Fruit fly (Drosophila melanogaster): Measurements from ENCODE around the gene Dus2.

The Dus2 gene

DNA sequence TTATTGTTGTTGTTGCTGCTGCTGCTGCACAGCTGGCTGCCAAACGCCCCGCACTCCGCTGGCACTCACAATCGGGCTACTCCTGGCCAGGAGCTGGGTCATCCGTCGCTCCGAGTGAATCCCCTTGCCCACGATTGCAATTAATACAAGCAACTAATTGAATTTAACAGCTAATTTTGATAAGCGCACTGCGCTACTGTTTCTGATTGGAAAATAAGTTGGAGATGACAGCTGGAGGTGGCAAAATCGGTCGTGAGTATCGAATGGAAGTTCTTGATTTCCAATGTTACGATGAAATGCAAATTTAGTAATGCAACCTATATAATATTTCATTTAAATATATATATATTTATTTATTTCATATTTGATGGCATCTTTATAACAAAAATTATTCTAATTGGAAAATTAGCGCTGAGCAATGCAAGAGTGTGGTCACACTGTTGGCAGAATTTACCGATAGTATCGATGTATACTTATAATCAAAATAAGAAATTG is 3.9 kb upstream of the Dus2 start, which contains the start of gene CG42271 (continued):
- TF ChIP-seq pum (GFP tag; optimal IDR thresholded peaks at IDR 0.05) (no peak), grau (tag; optimal IDR thresholded peaks at IDR 0.05) (peak; percentile 63), nom (GFP tag; optimal IDR thresholded peaks at IDR 0.05) (no peak), Eip74EF (GFP tag; optimal IDR thresholded peaks at IDR 0.05) (no peak), Lim3 (GFP tag; IDR thresholded peaks at IDR 0.05) (no peak), CG8944 (GFP tag; optimal IDR thresholded peaks at IDR 0.05) (no peak), CG2120 (GFP tag; optimal IDR thresholded peaks at IDR 0.05) (peak; percentile 5), disco-r (GFP tag; optimal IDR thresholded peaks at IDR 0.05) (no peak), Hmr (GFP tag; optimal IDR thresholded peaks at IDR 0.05) (no peak), CG12659 (GFP tag; optimal IDR thresholded peaks at IDR 0.05) (peak; percentile 79), CG1792 (GFP tag; optimal IDR thresholded peaks at IDR 0.05) (no peak), nerfin-1 (tag; optimal IDR thresholded peaks at IDR 0.05) (peak; percentile 34), Awh (GFP tag; IDR thresholded peaks at IDR 0.05) (no peak), repo (GFP tag; optimal IDR thresholded peaks at IDR 0.05) (no peak), CG11247 (GFP tag; IDR thresholded peaks at IDR 0.05) (no peak), gro (GFP tag; optimal IDR thresholded peaks at IDR 0.05) (no peak), CG1603 (tag; optimal IDR thresholded peaks at IDR 0.05) (no peak), CkIIα-i1 (GFP tag; IDR thresholded peaks at IDR 0.05) (no peak), CG33213 (GFP tag; optimal IDR thresholded peaks at IDR 0.05) (no peak), ewg (GFP tag; optimal IDR thresholded peaks at IDR 0.05) (peak; percentile 5), CG9876 (GFP tag; optimal IDR thresholded peaks at IDR 0.05) (no peak), slou (GFP tag; optimal IDR thresholded peaks at IDR 0.05) (no peak), bigmax (GFP tag; optimal IDR thresholded peaks at IDR 0.05) (no peak), CG3407 (GFP tag; optimal IDR thresholded peaks at IDR 0.05) (no peak), knrl (GFP tag; IDR thresholded peaks at IDR 0.05; ENCODE audit: partially characterized antibody) (peak; percentile 97), Doc3 (GFP tag; IDR thresholded peaks at IDR 0.05; ENCODE audit: partially characterized antibody) (peak; percentile 96), Sox102F (GFP tag; optimal IDR thresholded peaks at IDR 0.05) (no peak), CG16815 (GFP tag; optimal IDR thresholded peaks at IDR 0.05) (no peak), her (GFP tag; optimal IDR thresholded peaks at IDR 0.05) (no peak), ash1 (GFP tag; optimal IDR thresholded peaks at IDR 0.05) (no peak), CG16813 (GFP tag; IDR thresholded peaks at IDR 0.05; ENCODE audit: partially characterized antibody) (peak; percentile 95), peb (GFP tag; IDR thresholded peaks at IDR 0.05) (no peak), unpg (GFP tag; optimal IDR thresholded peaks at IDR 0.05) (no peak), chinmo (GFP tag; IDR thresholded peaks at IDR 0.05; ENCODE audit: partially characterized antibody) (0 out of 4 replicates have a peak, but pooled peaks have one; percentile 48), pzg (GFP tag; optimal IDR thresholded peaks at IDR 0.05) (peak; percentile 34), CG10366 (GFP tag; IDR thresholded peaks at IDR 0.05) (no peak), D19B (GFP tag; optimal IDR thresholded peaks at IDR 0.05) (no peak), slp2 (GFP tag; optimal IDR thresholded peaks at IDR 0.05) (no peak), ase (GFP tag; IDR thresholded peaks at IDR 0.05) (no peak), cas (GFP tag; IDR thresholded peaks at IDR 0.05) (no peak), CG11560 (tag; IDR thresholded peaks at IDR 0.05) (no peak), CG15479 (GFP tag; optimal IDR thresholded peaks at IDR 0.05) (no peak), CG6791 (GFP tag; IDR thresholded peaks at IDR 0.05; ENCODE audit: partially characterized antibody) (peak; percentile 81), schlank (tag; optimal IDR thresholded peaks at IDR 0.05) (no peak), Dip2 (GFP tag; IDR thresholded peaks at IDR 0.05) (no peak), Mes4 (GFP tag; optimal IDR thresholded peaks at IDR 0.05) (no peak), CG14667 (GFP tag; IDR thresholded peaks at IDR 0.05) (no peak), dmrt11E (tag; optimal IDR thresholded peaks at IDR 0.05) (peak; percentile 53), H15 (GFP tag; IDR thresholded peaks at IDR 0.05) (no peak), twi (tag; optimal IDR thresholded peaks at IDR 0.05) (peak; percentile 4), Hey (tag; optimal IDR thresholded peaks at IDR 0.05) (no peak)

All from whole organism, embryonic.